Worm (Caenorhabditis elegans): ENCODE data around the gene str-252.

str-252 gene

DNA sequence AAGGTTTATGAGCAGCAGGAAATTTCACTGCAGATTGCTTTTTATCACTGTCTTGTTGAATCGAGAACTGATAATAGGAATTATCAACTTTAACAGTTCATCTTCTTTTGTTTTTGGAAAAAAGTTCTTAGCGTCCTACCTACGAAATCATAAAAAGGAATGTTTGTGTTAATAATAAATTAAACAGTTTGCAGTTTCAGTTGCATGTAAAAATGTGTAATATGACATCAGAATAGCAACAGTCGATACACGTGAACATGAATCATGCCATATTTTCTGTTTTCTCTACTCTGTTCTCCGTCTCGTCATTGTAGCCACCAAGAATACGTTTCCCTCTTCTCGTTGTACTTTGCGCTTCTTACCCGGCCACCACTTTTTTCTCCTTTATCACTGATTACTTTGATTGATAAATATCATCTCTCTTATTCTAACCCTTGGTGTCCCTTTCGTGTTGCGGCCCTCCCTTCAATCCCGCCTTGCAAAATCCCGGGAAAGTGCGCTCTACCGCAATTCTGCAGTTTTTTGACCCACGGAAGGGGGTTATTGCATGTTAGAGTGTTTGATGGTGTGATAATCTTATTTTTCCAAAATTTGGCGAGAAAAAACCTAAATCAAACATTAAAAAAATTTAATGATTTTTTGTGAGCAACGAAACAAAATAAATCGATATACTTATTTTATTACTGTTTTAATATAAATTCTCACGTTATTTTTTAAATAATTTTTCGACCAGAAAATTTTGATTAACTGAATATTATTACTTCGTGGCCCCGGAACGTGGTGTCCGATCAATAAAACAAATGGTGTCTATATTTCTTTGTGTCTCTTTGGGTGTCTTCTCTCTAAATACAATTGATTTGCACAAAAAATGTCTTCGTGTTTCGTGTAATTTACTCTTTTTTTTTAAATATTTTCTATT, 23.6 kb upstream of the str-252 start, which contains the start of gene sptl-3 (continued):
- TF ChIP-seq ceh-27 (GFP tag; optimal IDR thresholded peaks at IDR 0.05): no peak

DNA sequence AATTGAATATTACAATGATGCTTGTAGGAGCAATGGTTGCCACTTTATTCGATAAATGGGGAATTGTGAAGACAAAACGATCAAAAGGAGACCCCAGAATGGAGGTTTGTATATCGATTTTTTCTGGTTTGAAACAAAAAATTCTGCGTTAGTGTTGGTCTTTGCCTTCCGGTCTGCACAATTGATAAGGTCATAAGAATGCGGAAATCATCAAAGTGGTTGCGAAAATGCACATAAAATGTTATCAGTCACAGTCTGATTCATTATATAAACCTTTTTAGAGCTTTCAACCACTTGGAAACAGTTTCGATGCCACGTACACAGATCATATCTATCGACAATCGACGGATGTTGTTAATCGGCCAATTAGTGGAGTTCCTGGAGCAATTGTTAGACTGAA, 22.7 kb upstream of the str-252 start:
- TF ChIP-seq F39B2.1 (GFP tag; IDR thresholded peaks at IDR 0.05) (no peak), dox-1 (GFP tag; IDR thresholded peaks at IDR 0.05) (peak; percentile 67), nhr-80 (tag; optimal IDR thresholded peaks at IDR 0.05) (peak; percentile 86), cebp-1 (GFP tag; IDR thresholded peaks at IDR 0.05) (no peak), cebp-1 (tag; optimal IDR thresholded peaks at IDR 0.05) (peak; percentile 1)

DNA sequence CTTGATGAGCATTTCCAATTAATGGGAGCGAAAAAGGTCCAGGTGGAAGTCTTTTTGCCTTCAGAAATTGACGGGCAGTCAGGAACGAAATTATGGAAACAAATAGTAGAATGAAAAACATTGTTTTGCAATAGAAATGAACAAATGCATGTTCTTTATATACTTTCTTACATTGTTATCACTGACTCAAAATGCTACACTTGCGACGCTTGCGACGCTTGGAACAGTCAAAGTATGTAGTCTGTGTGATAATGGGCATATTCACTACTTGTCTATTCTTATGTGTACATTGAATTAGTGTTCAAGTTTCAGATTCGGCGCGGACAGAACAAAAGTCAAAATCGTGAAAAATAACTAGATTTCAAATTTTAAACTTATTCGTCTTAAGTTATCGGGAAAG, 17.9 kb upstream of the str-252 start, which contains the start of gene cyp-35C1:
Gene cyp-35C1, minus strand, starts transcription at position 132 of the 400 bp plus-strand sequence.
- TF ChIP-seq nhr-80 (tag; optimal IDR thresholded peaks at IDR 0.05): peak; percentile 24
- TF ChIP-seq ccch-3 (GFP tag; optimal IDR thresholded peaks at IDR 0.05): no peak

DNA sequence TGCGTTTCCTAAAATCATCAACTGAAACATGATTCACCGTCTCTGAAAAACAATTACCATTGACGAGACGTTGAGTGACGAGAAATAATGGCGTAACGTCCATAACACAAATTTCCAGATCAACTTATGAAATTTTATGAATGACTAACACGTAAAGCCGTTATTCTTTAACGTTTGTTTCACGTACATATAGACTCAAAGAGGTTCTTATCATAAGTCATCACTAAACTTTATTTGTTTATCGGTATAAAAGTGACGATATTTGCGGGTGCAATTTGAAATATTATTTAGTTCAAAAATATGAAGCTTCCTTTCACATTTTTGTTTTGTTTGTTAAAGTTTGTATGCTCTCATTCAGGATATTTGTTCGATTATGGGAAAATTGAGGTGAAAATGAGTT, 17.1 kb upstream of the str-252 start, which contains the start of gene oac-3:
Gene oac-3, plus strand, starts transcription at position 301 of the 400 bp plus-strand sequence.
- TF ChIP-seq ztf-22 (GFP tag; optimal IDR thresholded peaks at IDR 0.05) (no peak), madf-6 (GFP tag; IDR thresholded peaks at IDR 0.05) (no peak), hsf-1 (GFP tag; IDR thresholded peaks at IDR 0.05) (no peak), sea-2 (GFP tag; IDR thresholded peaks at IDR 0.05) (no peak), B0019.2 (GFP tag; conservative IDR thresholded peaks at IDR 0.05) (no peak), somi-1 (GFP tag; optimal IDR thresholded peaks at IDR 0.05) (no peak)

DNA sequence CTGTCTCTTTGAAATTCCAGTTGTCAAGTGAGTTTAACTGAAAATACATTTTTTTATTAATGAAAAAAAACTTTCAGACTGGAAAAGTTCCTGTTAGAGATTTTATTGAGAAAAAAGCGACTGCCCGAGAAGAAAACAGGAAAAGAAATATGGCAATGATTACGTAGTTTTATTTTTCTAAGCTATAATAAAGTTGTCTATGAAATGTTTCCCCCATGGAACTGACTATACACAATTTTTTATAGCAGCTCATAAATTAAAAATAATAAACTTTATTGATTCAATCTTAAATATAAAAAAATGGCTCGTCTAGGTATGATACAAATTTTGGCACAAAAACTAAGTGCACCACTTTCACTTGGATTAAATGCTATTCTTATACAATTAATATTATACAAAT, 13.8 kb upstream of the str-252 start, which contains the start of gene C06B3.1:
Gene C06B3.1, plus strand, starts transcription at position 301 of the 400 bp plus-strand sequence.
- TF ChIP-seq nhr-27 (tag; optimal IDR thresholded peaks at IDR 0.05): no peak
- no peak for TF ChIP-seq C17E4.6 (GFP tag; IDR thresholded peaks at IDR 0.05)
- no peak for TF ChIP-seq F39B2.1 (GFP tag; IDR thresholded peaks at IDR 0.05)
- TF ChIP-seq hrde-1 (tag; optimal IDR thresholded peaks at IDR 0.05; ENCODE audit: borderline replicate concordance): no peak
- no peak for TF ChIP-seq dpl-1 (GFP tag; optimal IDR thresholded peaks at IDR 0.05)
- no peak for TF ChIP-seq lag-1 (GFP tag; IDR thresholded peaks at IDR 0.05)
- no peak for TF ChIP-seq fkh-3 (tag; optimal IDR thresholded peaks at IDR 0.05)
- TF ChIP-seq let-607 (tag; optimal IDR thresholded peaks at IDR 0.05): no peak
- no peak for TF ChIP-seq attf-5 (GFP tag; optimal IDR thresholded peaks at IDR 0.05)
- TF ChIP-seq sptf-2 (GFP tag; optimal IDR thresholded peaks at IDR 0.05): no peak
- no peak for TF ChIP-seq snpc-4 (GFP tag; optimal IDR thresholded peaks at IDR 0.05)
- TF ChIP-seq snpc-4 (tag; optimal IDR thresholded peaks at IDR 0.05): no peak
- TF ChIP-seq snpc-1.3 (tag; optimal IDR thresholded peaks at IDR 0.05; ENCODE audit: insufficient read depth): no peak
- no peak for TF ChIP-seq mcd-1 (GFP tag; IDR thresholded peaks at IDR 0.05)

DNA sequence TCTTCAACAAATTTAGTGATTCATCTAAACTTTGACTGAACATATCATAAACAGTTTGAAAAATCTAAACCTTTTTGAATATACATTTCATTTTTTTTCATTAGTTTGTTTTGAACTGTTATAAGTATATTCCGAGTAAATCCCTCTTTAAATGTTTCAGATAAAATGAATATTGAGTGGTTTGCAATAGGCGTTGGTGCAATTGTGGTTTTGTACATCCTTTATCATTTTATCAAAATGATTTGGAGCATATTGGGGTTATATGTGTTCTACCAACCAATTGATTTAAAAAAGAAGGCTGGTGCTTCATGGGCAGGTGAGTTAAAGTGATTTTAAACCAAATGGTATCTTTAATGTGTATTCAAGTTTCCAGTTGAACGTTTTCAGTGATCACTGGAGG, 11.8 kb upstream of the str-252 start, which contains the start of gene stdh-3:
Gene stdh-3, plus strand, starts transcription at position 166 of the 400 bp plus-strand sequence.
- no peak for TF ChIP-seq ceh-79 (tag; optimal IDR thresholded peaks at IDR 0.05)
- TF ChIP-seq nhr-27 (tag; optimal IDR thresholded peaks at IDR 0.05): no peak
- no peak for TF ChIP-seq nfya-1 (tag; optimal IDR thresholded peaks at IDR 0.05; ENCODE audit: borderline replicate concordance, insufficient read depth)
- no peak for TF ChIP-seq lin-26 (GFP tag; IDR thresholded peaks at IDR 0.05)
- TF ChIP-seq hlh-12 (tag; optimal IDR thresholded peaks at IDR 0.05): no peak
- no peak for TF ChIP-seq hrde-1 (tag; optimal IDR thresholded peaks at IDR 0.05; ENCODE audit: borderline replicate concordance)
- no peak for TF ChIP-seq bed-1 (GFP tag; IDR thresholded peaks at IDR 0.05)

Measured in whole organism, young adult.